Worm (Caenorhabditis elegans) whole organism, L4/young adult: ENCODE data around the gene T12D8.10.

Experiments used
- W03F9.2 ChIP-seq: fragments of 150-350 bp; optimal IDR thresholded peaks from 2 replicates; lab custom pipeline; 2014; ENCODE audit warnings: missing biosample characterization, missing genetic modification characterization
- dao-5 ChIP-seq: sonication (generic microtip); optimal IDR thresholded peaks from 2 replicates; lab custom pipeline; 2016; ENCODE audit warnings: missing genotype, missing genetic modification characterization, moderate library complexity, missing compliant biosample characterization
- him-1 ChIP-seq: sonication (generic microtip); optimal IDR thresholded peaks from 2 replicates; lab custom pipeline; 2016; ENCODE audit warnings: missing genotype, missing genetic modification reagents, missing genetic modification characterization, missing compliant biosample characterization

- no peak for TF ChIP-seq W03F9.2 (tag; lab: Kevin White, UChicago)
- no peak for TF ChIP-seq him-1 (tag; lab: Kevin White, UChicago)
- TF ChIP-seq dao-5 (tag; lab: Kevin White, UChicago), result no peak
These were observed 6.4 kb upstream of the T12D8.10 start for ce11 chrIII:13648540-13648939.
